Worm (Caenorhabditis elegans) whole organism, midembryonic: Measurements from ENCODE around the gene pmp-5.

Experiments
- T22C8.4 ChIP-seq: fragments of 200-800 bp; sonication (Bioruptor generic); IDR thresholded peaks from 2 replicates; pipeline ENCODE4 v1.3.6; 2022; ENCODE audit warnings: missing genetic modification characterization, missing compliant biosample characterization
- cog-1 ChIP-seq: sonication (generic microtip); optimal IDR thresholded peaks from 2 replicates; lab custom pipeline; 2016; ENCODE audit warnings: missing genetic modification characterization, missing compliant biosample characterization
- flt-1 ChIP-seq: fragments of 200-800 bp; sonication (Bioruptor generic); IDR thresholded peaks from 2 replicates; pipeline ENCODE4 v1.3.6; 2022; ENCODE audit warnings: missing genetic modification characterization, missing compliant biosample characterization
- klf-2 ChIP-seq: fragments of 200-800 bp; sonication (Bioruptor generic); conservative IDR thresholded peaks from 2 replicates; pipeline ENCODE4 v1.3.6; 2022; ENCODE audit warnings: missing genetic modification reagents, missing genetic modification characterization, missing compliant biosample characterization
- med-1 ChIP-seq: sonication (generic microtip); optimal IDR thresholded peaks from 2 replicates; lab custom pipeline; 2017; ENCODE audit warnings: missing genetic modification characterization, mild to moderate bottlenecking, missing compliant biosample characterization, antibody characterized with exemption, missing genetic modification reagents; ENCODE audit not compliant: insufficient read depth
- ref-1 ChIP-seq: fragments of 200-800 bp; sonication (Bioruptor generic); conservative IDR thresholded peaks from 2 replicates; pipeline ENCODE4 v1.3.6; 2022; ENCODE audit warnings: missing genetic modification reagents, missing genetic modification characterization, missing compliant biosample characterization
- tab-1 ChIP-seq: fragments of 200-800 bp; sonication (Bioruptor generic); IDR thresholded peaks from 2 replicates; pipeline ENCODE4 v1.3.6; 2022; ENCODE audit warnings: missing genetic modification characterization, missing compliant biosample characterization
- ztf-23 ChIP-seq: fragments of 200-800 bp; sonication (Bioruptor generic); IDR thresholded peaks from 2 replicates; pipeline ENCODE4 v1.3.6; 2022; ENCODE audit warnings: missing genetic modification reagents, missing genetic modification characterization, missing compliant biosample characterization
- ztf-29 ChIP-seq: fragments of 200-800 bp; sonication (Bioruptor generic); IDR thresholded peaks from 2 replicates; pipeline ENCODE4 v1.3.6; 2022; ENCODE audit warnings: missing genetic modification reagents, missing genetic modification characterization, missing compliant biosample characterization

Gene pmp-5

DNA sequence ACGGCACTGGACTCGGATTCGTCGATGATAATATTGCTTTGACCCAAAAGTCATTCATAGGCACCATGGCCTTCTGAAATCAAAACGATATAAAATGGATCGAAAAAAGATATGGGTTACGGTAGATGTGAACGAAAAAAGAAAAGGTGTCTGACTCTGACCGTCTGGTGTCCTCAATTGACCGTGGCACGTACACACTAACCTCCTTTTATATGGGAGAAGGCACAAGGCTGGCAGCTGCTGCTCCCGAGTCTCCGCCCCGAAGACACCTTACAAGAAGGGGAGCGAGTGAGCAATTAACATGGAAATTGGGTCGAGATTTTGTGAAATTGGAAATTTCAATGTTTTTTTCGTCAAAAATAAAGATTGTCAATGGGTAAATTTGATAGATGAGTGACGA is 15.9 kb upstream of the pmp-5 start, which contains the start of gene egl-46:
TSS of gene egl-46 (minus strand) at position 73 of the 400 bp plus-strand sequence.
- TF ChIP-seq T22C8.4: no peak
- no peak for TF ChIP-seq ztf-29 (GFP tag; lab: Robert Waterston, UW)
- TF ChIP-seq tab-1 (GFP tag; lab: Robert Waterston, UW): no peak
- TF ChIP-seq med-1 (GFP tag; lab: Kevin White, UChicago): no peak
- TF ChIP-seq klf-2 (GFP tag; lab: Robert Waterston, UW): no peak
- no peak for TF ChIP-seq flt-1 (GFP tag; lab: Robert Waterston, UW)
- TF ChIP-seq ref-1 (GFP tag; lab: Robert Waterston, UW): no peak
- no peak for TF ChIP-seq ztf-23 (GFP tag; lab: Robert Waterston, UW)
- no peak for TF ChIP-seq cog-1 (tag; lab: Kevin White, UChicago)

DNA sequence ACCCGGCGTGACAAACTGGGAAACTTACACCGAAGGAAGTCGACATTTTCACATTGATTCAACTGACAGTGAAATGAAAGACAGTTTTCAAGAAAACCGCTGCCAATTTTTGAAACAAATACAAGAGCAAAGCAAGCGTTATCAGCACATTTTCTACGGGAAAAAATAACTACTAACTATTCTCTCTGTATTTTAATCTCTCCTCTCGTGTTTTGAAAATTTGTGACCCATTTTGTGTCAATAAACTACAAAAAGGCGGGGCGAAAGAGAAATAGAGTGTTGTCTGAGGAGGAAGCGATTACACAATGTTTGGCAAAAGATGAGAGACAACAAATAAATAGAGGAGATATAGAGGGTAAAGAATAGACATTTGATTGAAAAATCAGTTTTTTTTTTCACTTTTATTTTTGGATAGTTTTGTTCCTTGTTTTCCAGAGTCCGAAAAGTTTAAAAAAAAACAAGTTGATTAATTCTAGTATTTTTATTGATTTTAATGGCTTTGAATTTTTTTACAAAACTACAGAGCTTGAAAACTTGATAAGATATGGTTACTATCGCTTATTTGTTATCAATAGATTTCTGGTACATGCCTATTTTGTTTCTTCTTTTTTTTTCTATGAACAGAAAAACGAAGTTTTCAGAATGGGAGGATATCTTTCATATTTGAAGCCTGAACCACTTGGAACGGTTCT is 10.7 kb upstream of the pmp-5 start, which contains the start of gene cest-34:
TSS of gene cest-34 (plus strand) at position 642 of the 692 bp plus-strand sequence.
- TF ChIP-seq klf-2 (GFP tag; lab: Robert Waterston, UW) (no peak), cog-1 (tag; lab: Kevin White, UChicago) (no peak), ref-1 (GFP tag; lab: Robert Waterston, UW) (no peak), ztf-23 (GFP tag; lab: Robert Waterston, UW) (no peak), ztf-29 (GFP tag; lab: Robert Waterston, UW) (no peak), tab-1 (GFP tag; lab: Robert Waterston, UW) (no peak), T22C8.4 (no peak), flt-1 (GFP tag; lab: Robert Waterston, UW) (no peak), med-1 (GFP tag; lab: Kevin White, UChicago) (no peak)

DNA sequence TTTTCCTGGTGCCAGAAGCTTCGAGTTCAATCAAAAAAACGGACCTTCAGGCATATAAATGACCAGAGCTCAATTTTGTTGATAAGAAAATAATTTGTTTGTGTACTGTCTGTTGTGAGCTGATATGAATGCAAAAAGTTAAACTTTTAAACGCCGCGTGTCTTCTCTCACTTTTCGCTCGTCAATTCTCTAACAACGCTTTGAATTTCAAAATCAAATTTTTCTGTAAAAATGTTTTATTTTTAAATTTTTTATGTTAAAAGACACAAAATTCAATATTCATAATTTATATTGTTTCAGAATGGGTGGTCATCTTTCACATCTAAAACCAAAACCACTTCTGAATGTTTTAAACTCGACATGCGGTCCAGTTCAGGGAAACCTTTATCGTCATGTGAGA is 8.4 kb upstream of the pmp-5 start, which contains the start of gene cest-31:
TSS of gene cest-31 (plus strand) at position 301 of the 400 bp plus-strand sequence.
- TF ChIP-seq flt-1 (GFP tag; lab: Robert Waterston, UW) (no peak), ref-1 (GFP tag; lab: Robert Waterston, UW) (no peak), ztf-23 (GFP tag; lab: Robert Waterston, UW) (no peak), klf-2 (GFP tag; lab: Robert Waterston, UW) (no peak), cog-1 (tag; lab: Kevin White, UChicago) (no peak), ztf-29 (GFP tag; lab: Robert Waterston, UW) (no peak), T22C8.4 (no peak), tab-1 (GFP tag; lab: Robert Waterston, UW) (no peak), med-1 (GFP tag; lab: Kevin White, UChicago) (no peak)

DNA sequence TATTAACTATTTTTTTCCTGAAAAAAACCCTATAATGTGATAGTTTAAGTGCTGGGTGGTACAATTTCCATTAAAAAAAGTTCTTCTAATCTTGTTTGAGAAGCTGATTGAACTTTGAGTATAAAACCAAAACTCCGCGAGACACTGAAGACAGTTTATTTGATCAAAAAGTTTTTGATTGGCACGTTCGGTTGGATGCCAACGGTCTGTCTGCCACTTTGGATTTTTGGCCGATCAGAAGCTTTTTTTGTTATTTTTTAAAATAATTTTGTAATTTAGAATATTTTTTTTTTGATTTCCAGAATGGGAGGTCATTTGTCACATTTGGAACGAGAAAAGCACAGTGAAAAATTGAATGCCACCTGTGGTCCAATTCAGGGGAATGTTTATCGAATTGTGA is 3.9 kb upstream of the pmp-5 start, which contains the start of gene cest-28:
TSS of gene cest-28 (plus strand) at position 301 of the 400 bp plus-strand sequence.
- TF ChIP-seq ztf-23 (GFP tag; lab: Robert Waterston, UW) (no peak), ref-1 (GFP tag; lab: Robert Waterston, UW) (no peak), flt-1 (GFP tag; lab: Robert Waterston, UW) (no peak), cog-1 (tag; lab: Kevin White, UChicago) (no peak), med-1 (GFP tag; lab: Kevin White, UChicago) (no peak), T22C8.4 (no peak), tab-1 (GFP tag; lab: Robert Waterston, UW) (no peak)

DNA sequence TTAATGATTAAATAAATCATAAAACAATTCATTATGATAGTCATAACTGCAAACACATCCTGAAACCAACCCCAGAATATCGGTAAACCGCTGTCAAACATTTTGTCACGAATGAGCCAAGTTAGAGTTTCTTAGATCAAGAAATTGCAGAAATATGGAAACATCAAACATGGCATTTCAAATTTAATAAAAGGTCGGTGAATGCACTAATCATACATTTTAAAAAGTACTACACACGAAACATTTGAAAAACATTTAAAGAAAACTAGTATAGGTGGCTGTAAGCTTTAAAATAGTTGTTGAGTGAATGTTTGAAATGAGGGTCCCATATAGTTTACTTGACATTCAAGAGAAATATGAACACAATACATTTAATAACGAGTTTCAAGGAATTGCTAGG is 3.1 kb upstream of the pmp-5 start, which contains the start of gene str-180:
TSS of gene str-180 (minus strand) at position 101 of the 400 bp plus-strand sequence.
- TF ChIP-seq T22C8.4 (no peak), ref-1 (GFP tag; lab: Robert Waterston, UW) (no peak), klf-2 (GFP tag; lab: Robert Waterston, UW) (no peak), cog-1 (tag; lab: Kevin White, UChicago) (no peak), flt-1 (GFP tag; lab: Robert Waterston, UW) (no peak), ztf-23 (GFP tag; lab: Robert Waterston, UW) (no peak), tab-1 (GFP tag; lab: Robert Waterston, UW) (no peak), ztf-29 (GFP tag; lab: Robert Waterston, UW) (no peak), med-1 (GFP tag; lab: Kevin White, UChicago) (no peak)

DNA sequence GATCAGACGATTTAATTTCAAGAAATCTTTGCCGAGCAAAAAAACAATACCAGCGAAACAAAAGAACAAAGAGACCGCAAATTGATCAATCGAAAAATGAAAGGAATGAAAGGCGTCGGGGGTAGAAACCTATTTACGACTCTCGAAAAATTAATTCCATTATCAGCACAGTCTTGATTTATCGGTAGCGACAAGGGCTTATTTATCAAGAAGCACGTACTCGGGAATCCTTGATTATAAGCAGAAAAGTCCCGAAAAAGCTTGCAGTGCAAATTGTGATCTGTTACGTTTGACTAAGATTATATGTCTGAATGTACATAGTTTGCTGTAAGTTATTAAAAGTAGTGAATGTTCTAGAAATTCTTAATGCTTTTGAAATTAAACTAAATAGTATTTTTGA is 944 bp upstream of the pmp-5 start:
- TF ChIP-seq ztf-29 (GFP tag; lab: Robert Waterston, UW) (no peak), T22C8.4 (no peak), cog-1 (tag; lab: Kevin White, UChicago) (no peak), flt-1 (GFP tag; lab: Robert Waterston, UW) (no peak), ref-1 (GFP tag; lab: Robert Waterston, UW) (no peak), ztf-23 (GFP tag; lab: Robert Waterston, UW) (no peak), med-1 (GFP tag; lab: Kevin White, UChicago) (no peak)

DNA sequence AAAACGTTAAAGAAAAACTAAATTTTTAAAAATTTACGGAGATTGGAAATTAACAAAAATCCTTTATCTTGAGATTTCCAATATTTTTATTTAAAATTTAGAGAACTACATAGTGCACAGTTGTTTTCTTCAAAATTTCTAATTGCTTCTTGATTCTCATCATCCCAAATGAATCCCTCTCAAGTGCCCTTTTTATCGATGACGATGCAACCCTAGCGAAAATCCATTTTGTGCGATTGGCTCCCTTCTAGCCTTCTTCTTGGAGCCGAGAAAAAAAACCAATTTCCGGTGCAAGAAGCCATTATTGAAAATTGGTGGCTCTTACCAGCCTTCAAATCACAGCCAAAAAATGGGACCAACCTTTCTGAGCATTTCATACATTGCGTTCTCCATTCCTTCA is 3.1 kb downstream of the pmp-5 start:
- no peak for TF ChIP-seq med-1 (GFP tag; lab: Kevin White, UChicago)
- TF ChIP-seq flt-1 (GFP tag; lab: Robert Waterston, UW): no peak
- no peak for TF ChIP-seq cog-1 (tag; lab: Kevin White, UChicago)
- TF ChIP-seq klf-2 (GFP tag; lab: Robert Waterston, UW): no peak
- no peak for TF ChIP-seq T22C8.4
- no peak for TF ChIP-seq tab-1 (GFP tag; lab: Robert Waterston, UW)
- no peak for TF ChIP-seq ztf-29 (GFP tag; lab: Robert Waterston, UW)
- TF ChIP-seq ref-1 (GFP tag; lab: Robert Waterston, UW): no peak
- no peak for TF ChIP-seq ztf-23 (GFP tag; lab: Robert Waterston, UW)

DNA sequence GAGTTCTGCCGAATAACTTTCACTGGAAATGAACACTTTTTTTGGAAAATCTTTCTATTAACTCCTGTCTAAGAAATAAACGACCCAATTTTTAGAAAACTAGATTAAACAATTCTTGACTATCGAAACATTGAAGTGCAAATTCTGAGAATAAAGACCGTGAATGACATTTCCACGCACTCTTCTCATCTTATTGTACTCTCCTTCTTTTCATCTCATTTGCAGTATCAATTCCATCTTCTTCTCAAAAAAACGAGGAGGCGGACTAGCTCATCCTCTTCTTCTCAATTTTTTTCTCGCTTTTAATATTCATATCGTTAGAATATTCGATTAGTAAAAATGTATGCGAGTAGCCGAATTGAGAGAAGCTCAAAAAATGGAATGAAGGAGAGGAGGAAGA is 4.0 kb downstream of the pmp-5 start:
- TF ChIP-seq ztf-29 (GFP tag; lab: Robert Waterston, UW) (no peak), ref-1 (GFP tag; lab: Robert Waterston, UW) (no peak), cog-1 (tag; lab: Kevin White, UChicago) (no peak), klf-2 (GFP tag; lab: Robert Waterston, UW) (no peak), med-1 (GFP tag; lab: Kevin White, UChicago) (no peak), tab-1 (GFP tag; lab: Robert Waterston, UW) (no peak), flt-1 (GFP tag; lab: Robert Waterston, UW) (no peak), T22C8.4 (no peak), ztf-23 (GFP tag; lab: Robert Waterston, UW) (no peak)
